Worm (Caenorhabditis elegans): ENCODE measurements around the gene R07C3.3.

ce11 chrII:927331-927730 is 11.3 kb upstream of the R07C3.3 start, which contains the start of gene R07C3.13:
- TF ChIP-seq efl-1 (optimal IDR thresholded peaks at IDR 0.05): no peak
- peak in 1 of 2 experiments; percentile 15 for TF ChIP-seq efl-1 (GFP tag; optimal IDR thresholded peaks at IDR 0.05 in 1 of 2)
- no peak for TF ChIP-seq skn-1 (tag; optimal IDR thresholded peaks at IDR 0.05)
- no peak for TF ChIP-seq zag-1 (tag; optimal IDR thresholded peaks at IDR 0.05)
- TF ChIP-seq ceh-63 (GFP tag; optimal IDR thresholded peaks at IDR 0.05): no peak
- TF ChIP-seq ama-1 (optimal IDR thresholded peaks at IDR 0.05): no peak
- no peak for TF ChIP-seq elt-2 (tag; optimal IDR thresholded peaks at IDR 0.05)
- no peak for TF ChIP-seq dpl-1 (GFP tag; optimal IDR thresholded peaks at IDR 0.05)
